Fruit fly (Drosophila melanogaster): ENCODE data around the gene IntS10.

Gene IntS10

DNA sequence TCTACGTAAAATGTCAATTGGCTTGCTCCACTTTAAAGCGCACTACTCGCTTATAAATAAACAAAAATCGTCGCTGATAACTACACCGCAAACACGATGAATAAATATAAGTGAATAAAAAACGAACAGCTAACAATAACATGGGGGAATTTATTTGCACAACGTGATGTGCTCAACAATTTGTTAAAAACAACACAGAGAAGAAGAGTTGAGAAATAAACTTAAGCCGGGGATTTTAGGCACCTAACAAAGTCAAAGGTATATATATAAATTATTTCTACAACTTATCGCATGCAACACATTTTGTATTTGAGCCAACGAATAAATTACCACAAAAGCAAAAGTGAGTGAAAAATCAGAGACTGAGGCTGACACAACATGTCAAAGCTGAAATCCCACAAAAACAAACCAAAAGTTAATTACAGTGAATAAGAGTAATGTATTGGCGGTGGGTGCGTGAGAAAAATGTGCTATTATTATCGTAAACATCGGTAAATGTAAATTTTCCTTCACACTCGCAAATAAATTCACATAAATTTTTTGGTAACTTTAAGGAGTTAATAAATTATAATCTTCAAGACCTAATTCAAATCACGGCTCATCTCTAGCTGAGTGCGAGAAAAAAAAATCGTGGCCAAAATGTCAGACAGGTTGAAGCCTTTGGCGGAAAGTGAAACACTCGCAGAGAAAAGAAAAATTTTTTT lies 34.1 kb upstream of the IntS10 start (continued):
- TF ChIP-seq Ets96B (tag; optimal IDR thresholded peaks at IDR 0.05) (no peak), CG1621 (tag; optimal IDR thresholded peaks at IDR 0.05) (no peak), CG15336 (GFP tag; IDR thresholded peaks at IDR 0.05) (peak; percentile 79), Hr4 (GFP tag; optimal IDR thresholded peaks at IDR 0.05) (peak; percentile 84), Blimp-1 (GFP tag; optimal IDR thresholded peaks at IDR 0.05) (no peak), CG6276 (GFP tag; optimal IDR thresholded peaks at IDR 0.05) (no peak), topi (GFP tag; optimal IDR thresholded peaks at IDR 0.05) (no peak), Met (GFP tag; optimal IDR thresholded peaks at IDR 0.05) (peak; percentile 48), dsx (GFP tag; optimal IDR thresholded peaks at IDR 0.05; ENCODE audit: poor library complexity, severe bottlenecking) (no peak), CG31627 (GFP tag; optimal IDR thresholded peaks at IDR 0.05) (peak; percentile 43), CG10631 (GFP tag; optimal IDR thresholded peaks at IDR 0.05) (no peak), CG8319 (GFP tag; optimal IDR thresholded peaks at IDR 0.05) (no peak), Eip75B (GFP tag; optimal IDR thresholded peaks at IDR 0.05) (no peak), CG11762 (GFP tag; optimal IDR thresholded peaks at IDR 0.05; ENCODE audit: insufficient read depth) (no peak), CG11294 (GFP tag; IDR thresholded peaks at IDR 0.05) (peak; percentile 36), pdm3 (GFP tag; optimal IDR thresholded peaks at IDR 0.05) (peak; percentile 61), Eip93F (GFP tag; optimal IDR thresholded peaks at IDR 0.05) (no peak), vri (GFP tag; optimal IDR thresholded peaks at IDR 0.05) (peak; percentile 3), svp (GFP tag) (peak; percentile 59), lz (GFP tag; optimal IDR thresholded peaks at IDR 0.05) (peak; percentile 27), Smox (GFP tag; optimal IDR thresholded peaks at IDR 0.05) (peak; percentile 19), spab (GFP tag; optimal IDR thresholded peaks at IDR 0.05) (no peak)

DNA sequence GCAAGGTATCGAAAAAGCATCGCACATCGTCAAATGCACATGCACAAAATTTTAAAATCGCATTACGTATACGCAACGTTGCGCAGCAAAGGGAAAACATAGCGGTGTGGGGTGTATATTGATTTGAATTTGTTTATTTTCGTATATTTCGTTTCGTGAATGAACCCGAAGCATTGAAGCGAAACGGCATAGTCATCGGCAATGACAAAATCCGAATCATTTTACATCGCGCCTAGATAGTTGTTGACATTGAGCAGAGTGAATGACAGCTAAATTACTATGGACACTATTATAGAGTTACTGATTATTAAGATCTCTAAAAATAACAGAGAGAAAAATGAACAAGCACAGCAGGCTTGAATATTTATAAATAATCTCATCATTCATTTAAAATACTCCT lies 33.2 kb upstream of the IntS10 start:
- TF ChIP-seq salr (GFP tag; optimal IDR thresholded peaks at IDR 0.05) (no peak), CG10669 (GFP tag; optimal IDR thresholded peaks at IDR 0.05) (no peak), Gug (GFP tag; IDR thresholded peaks at IDR 0.05) (no peak), Hr39 (GFP tag; optimal IDR thresholded peaks at IDR 0.05) (no peak), Eip78C (GFP tag) (no peak), Eip93F (GFP tag; optimal IDR thresholded peaks at IDR 0.05) (no peak), CG11762 (GFP tag; optimal IDR thresholded peaks at IDR 0.05; ENCODE audit: insufficient read depth) (no peak), CG11902 (GFP tag; optimal IDR thresholded peaks at IDR 0.05) (no peak), CG3032 (tag; optimal IDR thresholded peaks at IDR 0.05) (no peak), topi (GFP tag; optimal IDR thresholded peaks at IDR 0.05) (no peak), CG9139 (GFP tag; optimal IDR thresholded peaks at IDR 0.05) (no peak)

DNA sequence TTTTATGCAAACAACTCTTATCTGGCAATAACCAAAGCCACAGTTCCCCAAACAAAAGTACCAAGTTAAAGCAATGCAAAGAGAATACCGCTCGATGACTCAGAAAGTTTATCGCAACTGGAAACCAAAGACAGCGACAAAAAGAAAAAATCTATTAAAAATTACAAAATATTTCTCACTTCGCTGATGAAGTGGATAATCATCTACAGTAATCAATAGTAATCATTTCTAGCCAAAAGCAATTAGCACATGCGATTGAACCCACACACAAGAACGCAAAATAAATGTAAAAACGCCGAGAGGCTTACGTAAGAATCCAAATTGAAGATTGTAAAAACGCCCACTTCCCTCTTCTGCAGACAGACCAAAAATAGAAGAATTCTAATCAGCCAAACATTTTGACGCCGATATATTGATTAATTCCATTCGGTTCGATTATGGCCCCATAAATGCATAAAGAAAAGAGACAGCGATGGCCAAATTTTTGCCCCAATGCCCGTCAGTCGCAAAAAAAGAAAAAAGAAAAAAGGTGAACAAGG lies 29.9 kb upstream of the IntS10 start:
- TF ChIP-seq Met (GFP tag; optimal IDR thresholded peaks at IDR 0.05) (no peak), vri (GFP tag; optimal IDR thresholded peaks at IDR 0.05) (peak; percentile 92)

DNA sequence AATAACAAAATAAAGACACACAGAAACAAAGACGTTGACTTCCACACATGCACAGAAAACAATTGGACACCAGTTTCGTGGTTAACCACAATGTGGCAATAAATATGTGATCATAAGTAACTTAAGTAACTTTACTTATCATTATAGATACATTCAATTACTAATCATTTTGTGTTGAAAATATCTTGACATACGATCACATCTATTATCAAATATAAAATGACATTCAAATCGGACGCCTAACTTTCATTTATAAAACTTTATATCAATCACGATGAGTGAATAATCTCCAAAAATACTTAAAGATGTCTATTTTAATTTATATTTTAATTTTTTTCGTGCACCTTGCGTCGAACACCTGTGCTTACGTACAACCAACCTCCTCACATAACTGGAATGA lies 28.0 kb upstream of the IntS10 start:
- TF ChIP-seq CG6163 (GFP tag; IDR thresholded peaks at IDR 0.05) = 0 out of 3 replicates have a peak, but pooled peaks have one; percentile 21
- peak; percentile 6 for TF ChIP-seq Eip93F (GFP tag; optimal IDR thresholded peaks at IDR 0.05)
- no peak for TF ChIP-seq CG6792 (GFP tag; optimal IDR thresholded peaks at IDR 0.05)
- TF ChIP-seq pdm3 (GFP tag; optimal IDR thresholded peaks at IDR 0.05) = no peak
- peak; percentile 69 for TF ChIP-seq topi (GFP tag; optimal IDR thresholded peaks at IDR 0.05)
- no peak for TF ChIP-seq Lpt (GFP tag; optimal IDR thresholded peaks at IDR 0.05)
- TF ChIP-seq CG8319 (GFP tag; optimal IDR thresholded peaks at IDR 0.05) = no peak
- TF ChIP-seq fd85E (GFP tag; optimal IDR thresholded peaks at IDR 0.05) = no peak
- TF ChIP-seq CG3032 (tag; optimal IDR thresholded peaks at IDR 0.05) = no peak
- no peak for TF ChIP-seq fkh (GFP tag; optimal IDR thresholded peaks at IDR 0.05)
- TF ChIP-seq CG11902 (GFP tag; optimal IDR thresholded peaks at IDR 0.05) = no peak
- TF ChIP-seq CG1621 (tag; optimal IDR thresholded peaks at IDR 0.05) = no peak
- TF ChIP-seq lz (GFP tag; optimal IDR thresholded peaks at IDR 0.05) = peak; percentile 24
- peak; percentile 64 for TF ChIP-seq svp (GFP tag)
- TF ChIP-seq cyc (GFP tag; optimal IDR thresholded peaks at IDR 0.05) = peak; percentile 20
- TF ChIP-seq eg (GFP tag; IDR thresholded peaks at IDR 0.05) = 0 out of 3 replicates have a peak, but pooled peaks have one; percentile 15
- 0 out of 3 replicates have a peak, but pooled peaks have one; percentile 35 for TF ChIP-seq CG8119 (GFP tag; IDR thresholded peaks at IDR 0.05)
- TF ChIP-seq Blimp-1 (GFP tag; optimal IDR thresholded peaks at IDR 0.05) = no peak
- TF ChIP-seq Ets21C (GFP tag; optimal IDR thresholded peaks at IDR 0.05) = no peak
- TF ChIP-seq esn (GFP tag; optimal IDR thresholded peaks at IDR 0.05) = peak; percentile 43
- no peak for TF ChIP-seq CG11294 (GFP tag; IDR thresholded peaks at IDR 0.05)
- TF ChIP-seq CG6276 (GFP tag; optimal IDR thresholded peaks at IDR 0.05) = peak; percentile 49
- no peak for TF ChIP-seq vri (GFP tag; optimal IDR thresholded peaks at IDR 0.05)
- TF ChIP-seq achi (GFP tag; optimal IDR thresholded peaks at IDR 0.05) = peak; percentile 19
- no peak for TF ChIP-seq net (GFP tag; optimal IDR thresholded peaks at IDR 0.05)
- no peak for TF ChIP-seq CG9139 (GFP tag; optimal IDR thresholded peaks at IDR 0.05)
- peak; percentile 29 for TF ChIP-seq Hr39 (GFP tag; optimal IDR thresholded peaks at IDR 0.05)
- no peak for TF ChIP-seq Gug (GFP tag; IDR thresholded peaks at IDR 0.05)

Data from whole organism, prepupa.